Worm (Caenorhabditis elegans): ENCODE measurements around the gene C35A11.4.

DNA sequence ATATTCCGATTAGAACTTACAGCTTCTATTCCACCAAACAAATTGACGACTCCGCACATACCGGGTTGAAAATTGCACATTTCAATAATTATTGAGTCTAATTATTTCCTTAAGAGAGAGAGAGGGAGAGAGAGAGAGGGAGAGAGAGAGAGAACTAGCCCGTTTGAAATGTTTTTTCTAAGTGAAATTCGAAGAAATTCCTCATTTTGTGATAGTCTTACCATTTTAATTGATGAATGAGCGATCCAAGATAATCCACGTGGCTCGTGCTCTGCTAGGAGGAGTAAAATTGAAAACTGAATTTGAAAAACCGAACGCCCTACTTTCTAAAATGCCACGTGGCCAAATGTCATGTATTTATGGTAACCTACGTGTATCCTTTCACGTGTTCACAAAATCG is 39.6 kb upstream of the C35A11.4 start, which contains the start of gene F08F3.8:
- TF ChIP-seq madf-9 (GFP tag; conservative IDR thresholded peaks at IDR 0.05) = no peak
- TF ChIP-seq cey-2 (tag; optimal IDR thresholded peaks at IDR 0.05; ENCODE audit: borderline replicate concordance, insufficient read depth) = no peak
- TF ChIP-seq ceh-82 (tag; optimal IDR thresholded peaks at IDR 0.05) = no peak
- TF ChIP-seq aly-2 (tag; optimal IDR thresholded peaks at IDR 0.05) = no peak
- TF ChIP-seq ZK546.5 (tag; optimal IDR thresholded peaks at IDR 0.05) = no peak
- TF ChIP-seq ceh-28 (tag; optimal IDR thresholded peaks at IDR 0.05) = no peak
- TF ChIP-seq lin-39 (tag; optimal IDR thresholded peaks at IDR 0.05) = no peak
- TF ChIP-seq nhr-6 (tag; optimal IDR thresholded peaks at IDR 0.05) = no peak
- TF ChIP-seq Y75B8A.6 (GFP tag; IDR thresholded peaks at IDR 0.05) = no peak
- no peak for TF ChIP-seq dmd-8 (GFP tag; IDR thresholded peaks at IDR 0.05)

All from whole organism, L4 larva.